Worm (Caenorhabditis elegans) whole organism, midembryonic: Measurements from ENCODE around the gene C04H4.1.

Experiments used
- T22C8.4 ChIP-seq: fragments of 200-800 bp; sonication (Bioruptor generic); IDR thresholded peaks from 2 replicates; pipeline ENCODE4 v1.3.6; 2022; ENCODE audit warnings: missing genetic modification characterization, missing compliant biosample characterization
- cog-1 ChIP-seq: sonication (generic microtip); optimal IDR thresholded peaks from 2 replicates; lab custom pipeline; 2016; ENCODE audit warnings: missing genetic modification characterization, missing compliant biosample characterization
- flt-1 ChIP-seq: fragments of 200-800 bp; sonication (Bioruptor generic); IDR thresholded peaks from 2 replicates; pipeline ENCODE4 v1.3.6; 2022; ENCODE audit warnings: missing genetic modification characterization, missing compliant biosample characterization
- klf-2 ChIP-seq: fragments of 200-800 bp; sonication (Bioruptor generic); conservative IDR thresholded peaks from 2 replicates; pipeline ENCODE4 v1.3.6; 2022; ENCODE audit warnings: missing genetic modification reagents, missing genetic modification characterization, missing compliant biosample characterization
- med-1 ChIP-seq: sonication (generic microtip); optimal IDR thresholded peaks from 2 replicates; lab custom pipeline; 2017; ENCODE audit warnings: missing genetic modification characterization, mild to moderate bottlenecking, missing compliant biosample characterization, antibody characterized with exemption, missing genetic modification reagents; ENCODE audit not compliant: insufficient read depth
- ref-1 ChIP-seq: fragments of 200-800 bp; sonication (Bioruptor generic); conservative IDR thresholded peaks from 2 replicates; pipeline ENCODE4 v1.3.6; 2022; ENCODE audit warnings: missing genetic modification reagents, missing genetic modification characterization, missing compliant biosample characterization
- tab-1 ChIP-seq: fragments of 200-800 bp; sonication (Bioruptor generic); IDR thresholded peaks from 2 replicates; pipeline ENCODE4 v1.3.6; 2022; ENCODE audit warnings: missing genetic modification characterization, missing compliant biosample characterization
- ztf-23 ChIP-seq: fragments of 200-800 bp; sonication (Bioruptor generic); IDR thresholded peaks from 2 replicates; pipeline ENCODE4 v1.3.6; 2022; ENCODE audit warnings: missing genetic modification reagents, missing genetic modification characterization, missing compliant biosample characterization
- ztf-29 ChIP-seq: fragments of 200-800 bp; sonication (Bioruptor generic); IDR thresholded peaks from 2 replicates; pipeline ENCODE4 v1.3.6; 2022; ENCODE audit warnings: missing genetic modification reagents, missing genetic modification characterization, missing compliant biosample characterization

C04H4.1 gene

DNA sequence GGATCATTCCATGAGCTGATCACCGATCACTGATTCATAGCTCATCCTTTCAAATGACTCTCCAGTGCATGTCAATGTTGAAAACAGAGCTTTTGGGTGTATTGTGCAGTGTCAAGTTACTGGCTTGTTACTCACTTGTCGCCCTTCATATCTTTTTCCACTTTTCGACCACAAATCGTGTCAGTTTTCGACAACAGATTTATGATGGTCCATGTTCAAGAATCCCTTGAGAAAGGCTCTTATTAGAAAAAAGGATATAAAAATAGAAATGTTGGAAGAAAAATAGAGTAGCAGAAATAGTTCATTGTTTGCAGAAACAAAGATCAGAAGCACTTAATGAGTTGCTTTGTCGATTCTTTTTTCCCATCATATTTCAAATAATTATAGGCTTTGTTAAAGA is 24.8 kb downstream of the C04H4.1 start:
- TF ChIP-seq klf-2 (no peak), cog-1 (tag; lab: Kevin White, UChicago) (no peak), tab-1 (GFP tag; lab: Robert Waterston, UW) (no peak), med-1 (GFP tag; lab: Kevin White, UChicago) (no peak)

DNA sequence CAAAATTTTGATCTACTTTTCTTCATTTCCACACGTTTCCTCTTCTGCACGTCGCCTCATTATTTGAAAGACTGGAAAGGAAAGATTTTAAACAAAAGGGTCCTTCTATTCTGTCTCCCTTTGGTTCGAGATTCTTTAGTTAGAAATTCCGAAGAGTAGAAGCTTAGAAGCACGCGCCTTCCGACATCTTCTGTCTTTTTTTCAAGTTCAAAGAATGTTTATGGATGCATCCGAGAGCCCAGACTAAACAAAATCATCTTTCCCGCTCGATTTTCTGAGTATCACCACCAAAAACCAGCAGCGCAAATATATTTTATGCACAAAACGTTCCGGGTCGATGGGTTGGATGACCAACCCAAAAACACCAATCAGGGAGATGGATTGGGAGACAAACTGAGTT is 25.4 kb downstream of the C04H4.1 start:
- no peak for TF ChIP-seq klf-2
- TF ChIP-seq flt-1 = no peak
- TF ChIP-seq T22C8.4 (GFP tag; lab: Robert Waterston, UW) = no peak
- TF ChIP-seq med-1 (GFP tag; lab: Kevin White, UChicago) = no peak
- no peak for TF ChIP-seq tab-1 (GFP tag; lab: Robert Waterston, UW)
- no peak for TF ChIP-seq cog-1 (tag; lab: Kevin White, UChicago)
- no peak for TF ChIP-seq ztf-29 (GFP tag; lab: Robert Waterston, UW)
- TF ChIP-seq ref-1 = no peak
- no peak for TF ChIP-seq ztf-23 (GFP tag; lab: Robert Waterston, UW)

ce11 chrII:7985029-7985428 is 26.4 kb downstream of the C04H4.1 start:
- no peak for TF ChIP-seq ztf-23 (GFP tag; lab: Robert Waterston, UW)
- no peak for TF ChIP-seq flt-1
- TF ChIP-seq tab-1 (GFP tag; lab: Robert Waterston, UW) = no peak
- TF ChIP-seq cog-1 (tag; lab: Kevin White, UChicago) = no peak
- no peak for TF ChIP-seq ztf-29 (GFP tag; lab: Robert Waterston, UW)
- TF ChIP-seq klf-2 = no peak
- no peak for TF ChIP-seq ref-1
- TF ChIP-seq med-1 (GFP tag; lab: Kevin White, UChicago) = no peak
- TF ChIP-seq T22C8.4 (GFP tag; lab: Robert Waterston, UW) = no peak

DNA sequence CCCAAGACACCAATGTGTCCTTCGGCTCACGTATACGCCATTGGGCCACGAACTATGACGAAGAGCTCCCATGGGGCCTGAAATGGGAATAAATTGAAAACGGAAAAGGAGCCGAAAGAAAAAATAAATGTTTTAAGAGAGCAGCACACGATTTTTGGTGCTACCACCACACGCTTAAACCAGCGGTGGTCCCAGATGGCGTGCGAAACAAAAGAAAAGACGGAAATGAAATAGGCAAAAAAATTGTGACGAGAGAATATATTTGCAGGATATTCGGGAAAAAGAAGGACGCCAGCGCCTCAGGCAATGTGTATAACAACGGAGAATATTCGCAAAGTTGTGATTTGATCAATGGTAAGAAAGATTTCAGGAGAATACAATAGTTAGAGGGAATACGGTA is 28.3 kb downstream of the C04H4.1 start:
- TF ChIP-seq ztf-29 (GFP tag; lab: Robert Waterston, UW) = no peak

ce11 chrII:7990192-7990591 is 31.5 kb downstream of the C04H4.1 start:
- TF ChIP-seq ref-1 (no peak), tab-1 (GFP tag; lab: Robert Waterston, UW) (no peak), ztf-23 (GFP tag; lab: Robert Waterston, UW) (no peak), T22C8.4 (GFP tag; lab: Robert Waterston, UW) (no peak), med-1 (GFP tag; lab: Kevin White, UChicago) (no peak), flt-1 (no peak), klf-2 (no peak), cog-1 (tag; lab: Kevin White, UChicago) (no peak), ztf-29 (GFP tag; lab: Robert Waterston, UW) (no peak)

- no peak for TF ChIP-seq klf-2
- no peak for TF ChIP-seq ref-1
- no peak for TF ChIP-seq cog-1 (tag; lab: Kevin White, UChicago)
- TF ChIP-seq tab-1 (GFP tag; lab: Robert Waterston, UW) = no peak
- TF ChIP-seq flt-1 = no peak
- no peak for TF ChIP-seq med-1 (GFP tag; lab: Kevin White, UChicago)
- no peak for TF ChIP-seq T22C8.4 (GFP tag; lab: Robert Waterston, UW)
- no peak for TF ChIP-seq ztf-23 (GFP tag; lab: Robert Waterston, UW)
- no peak for TF ChIP-seq ztf-29 (GFP tag; lab: Robert Waterston, UW)
These were observed 32.6 kb downstream of the C04H4.1 start for ce11 chrII:7991279-7991678.

ce11 chrII:8001428-8001827 is 42.8 kb downstream of the C04H4.1 start:
- TF ChIP-seq ztf-23 (GFP tag; lab: Robert Waterston, UW) (no peak), cog-1 (tag; lab: Kevin White, UChicago) (no peak), med-1 (GFP tag; lab: Kevin White, UChicago) (no peak), ztf-29 (GFP tag; lab: Robert Waterston, UW) (no peak), flt-1 (no peak), tab-1 (GFP tag; lab: Robert Waterston, UW) (no peak), klf-2 (no peak), ref-1 (no peak), T22C8.4 (GFP tag; lab: Robert Waterston, UW) (no peak)

ce11 chrII:8004157-8004556 is 45.5 kb downstream of the C04H4.1 start, which contains the start of gene pgp-11:
Gene pgp-11 (minus strand): TSS chrII:8004257.
- TF ChIP-seq ztf-23 (GFP tag; lab: Robert Waterston, UW) (no peak), ref-1 (no peak), T22C8.4 (GFP tag; lab: Robert Waterston, UW) (no peak), tab-1 (GFP tag; lab: Robert Waterston, UW) (no peak)

DNA sequence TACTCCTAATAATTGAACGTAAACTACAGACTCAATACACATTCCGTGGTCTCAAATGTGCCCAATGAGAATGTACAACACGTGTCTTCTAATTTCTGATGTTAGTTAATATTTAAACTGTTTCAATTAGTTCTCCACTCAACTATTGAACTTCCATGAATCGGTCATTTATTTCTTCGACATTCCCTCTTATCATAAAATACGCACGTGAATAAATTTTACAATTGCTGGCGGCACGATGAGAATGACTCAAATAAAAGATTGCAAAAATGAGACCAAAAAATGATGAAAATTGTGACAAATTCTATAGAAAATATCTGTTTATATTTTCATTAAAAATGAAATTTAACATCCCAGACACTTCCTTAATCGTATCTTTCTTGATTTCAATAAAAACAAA is 46.1 kb downstream of the C04H4.1 start:
- TF ChIP-seq klf-2 (no peak), T22C8.4 (GFP tag; lab: Robert Waterston, UW) (no peak), ztf-23 (GFP tag; lab: Robert Waterston, UW) (no peak), med-1 (GFP tag; lab: Kevin White, UChicago) (no peak), ztf-29 (GFP tag; lab: Robert Waterston, UW) (no peak), flt-1 (no peak), ref-1 (no peak), tab-1 (GFP tag; lab: Robert Waterston, UW) (no peak), cog-1 (tag; lab: Kevin White, UChicago) (no peak)

- TF ChIP-seq T22C8.4 (GFP tag; lab: Robert Waterston, UW) = no peak
- TF ChIP-seq flt-1 = no peak
- no peak for TF ChIP-seq klf-2
- no peak for TF ChIP-seq ref-1
- no peak for TF ChIP-seq tab-1 (GFP tag; lab: Robert Waterston, UW)
- no peak for TF ChIP-seq med-1 (GFP tag; lab: Kevin White, UChicago)
- no peak for TF ChIP-seq ztf-23 (GFP tag; lab: Robert Waterston, UW)
- no peak for TF ChIP-seq cog-1 (tag; lab: Kevin White, UChicago)
- TF ChIP-seq ztf-29 (GFP tag; lab: Robert Waterston, UW) = no peak
These were observed 48.3 kb downstream of the C04H4.1 start for ce11 chrII:8006962-8007361.
